Worm (Caenorhabditis elegans) whole organism, midembryonic: Measurements from ENCODE around the gene Y38E10A.22.

Experiments used
- T22C8.4 ChIP-seq: fragments of 200-800 bp; sonication (Bioruptor generic); IDR thresholded peaks from 2 replicates; pipeline ENCODE4 v1.3.6; 2022; ENCODE audit warnings: missing genetic modification characterization, missing compliant biosample characterization
- cog-1 ChIP-seq: sonication (generic microtip); optimal IDR thresholded peaks from 2 replicates; lab custom pipeline; 2016; ENCODE audit warnings: missing genetic modification characterization, missing compliant biosample characterization
- flt-1 ChIP-seq: fragments of 200-800 bp; sonication (Bioruptor generic); IDR thresholded peaks from 2 replicates; pipeline ENCODE4 v1.3.6; 2022; ENCODE audit warnings: missing genetic modification characterization, missing compliant biosample characterization
- klf-2 ChIP-seq: fragments of 200-800 bp; sonication (Bioruptor generic); conservative IDR thresholded peaks from 2 replicates; pipeline ENCODE4 v1.3.6; 2022; ENCODE audit warnings: missing genetic modification reagents, missing genetic modification characterization, missing compliant biosample characterization
- med-1 ChIP-seq: sonication (generic microtip); optimal IDR thresholded peaks from 2 replicates; lab custom pipeline; 2017; ENCODE audit warnings: missing genetic modification characterization, mild to moderate bottlenecking, missing compliant biosample characterization, antibody characterized with exemption, missing genetic modification reagents; ENCODE audit not compliant: insufficient read depth
- ref-1 ChIP-seq: fragments of 200-800 bp; sonication (Bioruptor generic); conservative IDR thresholded peaks from 2 replicates; pipeline ENCODE4 v1.3.6; 2022; ENCODE audit warnings: missing genetic modification reagents, missing genetic modification characterization, missing compliant biosample characterization
- tab-1 ChIP-seq: fragments of 200-800 bp; sonication (Bioruptor generic); IDR thresholded peaks from 2 replicates; pipeline ENCODE4 v1.3.6; 2022; ENCODE audit warnings: missing genetic modification characterization, missing compliant biosample characterization
- ztf-23 ChIP-seq: fragments of 200-800 bp; sonication (Bioruptor generic); IDR thresholded peaks from 2 replicates; pipeline ENCODE4 v1.3.6; 2022; ENCODE audit warnings: missing genetic modification reagents, missing genetic modification characterization, missing compliant biosample characterization
- ztf-29 ChIP-seq: fragments of 200-800 bp; sonication (Bioruptor generic); IDR thresholded peaks from 2 replicates; pipeline ENCODE4 v1.3.6; 2022; ENCODE audit warnings: missing genetic modification reagents, missing genetic modification characterization, missing compliant biosample characterization

Gene Y38E10A.22

DNA sequence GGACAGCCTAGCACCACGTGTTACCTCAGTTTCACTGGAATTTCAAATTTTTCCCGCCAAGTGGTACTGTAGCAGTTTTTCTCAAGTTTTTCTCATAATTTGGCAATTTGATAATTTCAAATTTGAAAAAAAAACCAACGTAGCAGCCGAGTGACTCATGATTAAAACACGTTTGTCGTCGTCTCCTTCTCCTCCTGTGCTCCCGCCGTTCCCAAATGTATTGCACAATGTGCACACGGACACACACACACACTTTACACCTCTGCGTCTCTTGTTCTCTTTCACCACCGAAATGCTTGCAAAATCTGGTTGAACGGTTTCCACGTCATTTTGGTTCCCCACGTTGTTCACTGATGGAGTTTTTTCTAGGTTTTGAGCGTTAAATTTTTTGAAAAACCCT, 13.7 kb upstream of the Y38E10A.22 start:
- no peak for TF ChIP-seq klf-2
- TF ChIP-seq flt-1: no peak

DNA sequence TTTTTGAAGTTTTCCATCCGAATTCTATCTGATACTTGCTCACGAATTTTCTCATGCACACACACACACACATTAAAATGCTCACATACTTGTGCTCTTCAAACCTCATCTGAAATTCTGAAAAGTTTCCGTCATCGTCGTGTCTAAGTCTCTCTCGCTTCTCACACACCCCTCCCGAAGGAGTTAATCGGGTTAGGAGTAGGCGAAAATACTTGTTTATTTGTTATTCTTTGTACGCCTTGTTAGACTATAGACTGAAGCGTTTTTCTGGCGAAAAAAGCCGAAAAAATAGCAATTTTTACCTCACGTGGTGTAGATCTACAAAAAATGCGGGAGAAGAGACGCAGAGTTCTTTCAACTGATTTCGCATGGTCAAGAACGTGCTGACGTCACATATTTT, 13.3 kb upstream of the Y38E10A.22 start:
- no peak for TF ChIP-seq ref-1 (GFP tag; lab: Robert Waterston, UW)
- no peak for TF ChIP-seq klf-2
- no peak for TF ChIP-seq cog-1 (tag; lab: Kevin White, UChicago)
- no peak for TF ChIP-seq tab-1 (GFP tag; lab: Robert Waterston, UW)
- no peak for TF ChIP-seq flt-1
- TF ChIP-seq T22C8.4 (GFP tag; lab: Robert Waterston, UW): no peak
- no peak for TF ChIP-seq med-1 (GFP tag; lab: Kevin White, UChicago)

DNA sequence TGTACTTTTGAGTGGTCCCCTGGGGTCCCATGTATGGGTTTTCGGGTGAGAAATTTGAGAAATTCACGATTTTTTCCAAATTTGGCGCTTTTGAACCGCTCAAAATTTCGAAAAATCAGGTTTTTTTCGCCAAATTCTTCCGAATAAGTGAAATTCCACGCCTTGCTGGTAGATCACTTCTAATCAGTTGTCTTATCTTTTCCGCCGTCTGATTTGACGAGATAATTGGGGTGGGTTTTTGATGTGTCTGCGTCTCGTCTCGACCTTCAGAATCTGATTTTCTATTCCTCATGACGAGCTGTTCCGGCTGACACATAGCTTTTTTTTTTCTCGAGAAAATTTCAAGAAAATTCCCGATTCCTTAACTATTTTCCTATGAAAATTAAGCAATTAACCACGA, 11.7 kb upstream of the Y38E10A.22 start:
- TF ChIP-seq klf-2 (no peak), T22C8.4 (GFP tag; lab: Robert Waterston, UW) (no peak), ref-1 (GFP tag; lab: Robert Waterston, UW) (no peak), cog-1 (tag; lab: Kevin White, UChicago) (no peak), ztf-29 (no peak), ztf-23 (GFP tag; lab: Robert Waterston, UW) (no peak), tab-1 (GFP tag; lab: Robert Waterston, UW) (no peak), med-1 (GFP tag; lab: Kevin White, UChicago) (no peak), flt-1 (no peak)

DNA sequence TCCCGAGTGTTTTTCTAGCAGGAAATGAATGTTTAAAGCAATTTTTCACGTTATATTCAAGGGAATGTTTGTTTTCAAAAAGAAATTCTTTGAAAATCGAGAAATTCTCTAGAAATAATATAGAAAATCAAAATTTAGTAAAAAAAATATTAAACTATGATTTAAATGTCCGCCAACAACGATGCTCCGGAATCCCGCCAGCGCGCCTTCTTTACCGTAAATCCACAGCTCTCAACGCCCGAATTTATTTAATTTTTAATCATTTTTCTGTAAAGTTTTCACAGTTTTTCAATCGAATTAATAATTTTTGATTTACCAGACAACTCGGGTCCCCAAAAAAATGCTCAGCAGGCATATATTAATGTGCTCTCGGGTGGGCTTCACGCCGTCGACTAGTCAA, 2.0 kb upstream of the Y38E10A.22 start, which contains the start of the genes Y38E10A.33 and cox-10:
TSS of gene Y38E10A.33 (minus strand) at position 12 of the 400 bp plus-strand sequence.
TSS of gene cox-10 (plus strand) at position 320 of the 400 bp plus-strand sequence.
- TF ChIP-seq ztf-29 (no peak), ztf-23 (GFP tag; lab: Robert Waterston, UW) (no peak), flt-1 (0 out of 2 replicates have a peak, but pooled peaks have one; percentile 57), tab-1 (GFP tag; lab: Robert Waterston, UW) (no peak)

DNA sequence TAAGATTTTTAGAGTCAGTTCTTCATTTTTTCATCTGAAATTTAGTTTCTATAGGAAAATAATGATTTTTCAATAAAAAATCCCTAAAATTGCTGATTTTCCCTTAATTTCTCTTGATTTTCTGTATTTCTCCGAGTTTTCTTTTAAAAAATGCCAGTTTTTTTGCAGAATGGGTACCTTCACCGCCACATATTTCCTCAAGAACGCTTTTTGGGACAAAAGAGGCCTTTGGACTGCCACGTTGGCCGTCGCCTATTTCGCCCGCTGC, 1.2 kb upstream of the Y38E10A.22 start, which contains the start of gene Y38E10A.24:
TSS of gene Y38E10A.24 (plus strand) at position 169 of the 268 bp plus-strand sequence.
- TF ChIP-seq ref-1 (GFP tag; lab: Robert Waterston, UW): no peak
- no peak for TF ChIP-seq klf-2
- TF ChIP-seq flt-1: no peak
- TF ChIP-seq tab-1 (GFP tag; lab: Robert Waterston, UW): no peak
- TF ChIP-seq ztf-23 (GFP tag; lab: Robert Waterston, UW): no peak

DNA sequence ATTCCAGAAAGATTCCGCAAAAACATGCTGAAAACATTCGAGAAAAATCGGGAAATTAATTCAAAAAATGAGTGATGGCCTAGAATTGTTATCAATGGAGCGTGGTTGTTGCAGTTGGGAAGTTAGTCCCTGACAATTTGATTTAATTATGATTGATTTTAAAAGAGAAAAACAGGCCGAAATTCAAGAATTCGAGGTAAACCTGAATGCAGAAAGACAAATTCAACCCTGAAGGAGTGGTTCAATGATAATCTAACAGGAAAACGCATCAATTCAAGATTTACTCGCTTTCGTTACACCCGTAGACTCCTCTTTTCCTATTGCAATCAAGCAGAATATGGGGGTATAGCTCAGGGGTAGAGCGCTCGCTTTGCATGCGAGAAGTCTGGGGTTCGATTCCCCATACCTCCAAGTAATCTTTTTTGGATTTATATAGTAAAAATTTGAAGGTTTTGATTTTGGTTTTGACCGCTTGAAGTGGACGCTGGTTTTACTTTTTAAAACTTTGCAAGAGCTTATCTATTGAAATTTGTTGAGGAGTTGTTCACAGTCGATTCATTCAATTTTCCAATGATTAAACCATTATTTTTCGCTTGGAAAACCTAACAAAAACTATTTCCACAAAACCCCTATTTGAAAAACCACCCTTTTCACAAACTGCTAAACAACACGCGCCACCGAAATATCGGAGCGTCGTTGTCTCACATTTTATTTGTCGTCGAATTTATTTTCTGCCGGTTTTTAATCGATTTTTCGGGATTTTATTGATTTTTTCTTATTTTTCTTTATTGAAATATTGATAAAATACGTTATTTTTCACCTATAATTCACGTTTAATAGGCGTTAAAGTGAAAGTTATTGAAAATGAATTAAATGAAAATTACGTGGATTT, 611 bp upstream of the Y38E10A.22 start:
- TF ChIP-seq klf-2: 0 out of 2 replicates have a peak, but pooled peaks have one; percentile 55
- TF ChIP-seq ztf-23 (GFP tag; lab: Robert Waterston, UW): 0 out of 2 replicates have a peak, but pooled peaks have one; percentile 60
- no peak for TF ChIP-seq med-1 (GFP tag; lab: Kevin White, UChicago)
- TF ChIP-seq flt-1: peak; percentile 82
- peak; percentile 14 for TF ChIP-seq cog-1 (tag; lab: Kevin White, UChicago)
- TF ChIP-seq T22C8.4 (GFP tag; lab: Robert Waterston, UW): peak; percentile 56; the same call in 1 of the 2 replicates
- TF ChIP-seq ref-1 (GFP tag; lab: Robert Waterston, UW): no peak
- TF ChIP-seq tab-1 (GFP tag; lab: Robert Waterston, UW): peak; percentile 74

DNA sequence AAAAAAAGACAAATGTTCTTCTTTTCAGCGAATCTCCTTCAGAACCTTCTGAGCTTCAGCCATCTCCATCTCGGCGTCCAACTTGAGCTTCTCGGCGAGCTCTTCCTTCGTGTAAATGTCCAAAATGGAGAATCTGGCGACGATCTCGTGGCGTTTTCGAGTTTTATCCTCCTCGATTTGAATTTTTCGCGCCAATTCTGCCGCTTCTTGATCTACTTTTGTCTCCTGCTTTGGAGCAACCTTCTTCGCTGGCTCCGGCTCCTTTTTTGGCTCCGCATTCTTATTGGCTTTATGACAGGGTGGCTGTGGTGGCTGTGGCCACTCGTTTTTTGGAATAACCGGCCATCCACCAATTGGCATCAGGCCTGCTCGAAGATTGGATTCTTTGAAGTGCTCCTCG, 4.3 kb downstream of the Y38E10A.22 start:
- TF ChIP-seq tab-1 (GFP tag; lab: Robert Waterston, UW) (no peak), cog-1 (tag; lab: Kevin White, UChicago) (no peak), klf-2 (no peak), ref-1 (GFP tag; lab: Robert Waterston, UW) (no peak), ztf-29 (no peak), flt-1 (no peak), med-1 (GFP tag; lab: Kevin White, UChicago) (no peak), ztf-23 (GFP tag; lab: Robert Waterston, UW) (no peak), T22C8.4 (GFP tag; lab: Robert Waterston, UW) (no peak)

DNA sequence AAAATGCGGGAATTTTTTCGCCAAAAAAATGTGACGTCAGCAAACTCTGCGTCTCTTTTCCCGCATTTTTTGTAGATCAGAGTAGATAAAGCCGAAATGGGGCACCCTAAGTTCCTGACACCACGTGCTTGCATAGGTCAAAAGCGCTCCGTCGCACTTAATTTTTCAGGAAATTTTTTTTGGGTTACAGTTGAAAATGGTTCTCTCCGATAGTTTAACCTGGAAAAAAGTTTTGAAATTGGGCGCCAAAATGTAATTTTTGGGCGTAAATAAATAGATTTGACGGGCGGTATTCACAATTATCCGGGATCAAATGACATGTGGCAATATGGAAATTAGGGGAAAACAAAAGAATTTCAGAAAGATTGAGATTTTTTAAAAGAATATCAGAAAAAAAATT, 5.1 kb downstream of the Y38E10A.22 start:
- TF ChIP-seq T22C8.4 (GFP tag; lab: Robert Waterston, UW) (no peak), ztf-29 (no peak), ztf-23 (GFP tag; lab: Robert Waterston, UW) (no peak), tab-1 (GFP tag; lab: Robert Waterston, UW) (no peak), med-1 (GFP tag; lab: Kevin White, UChicago) (no peak), ref-1 (GFP tag; lab: Robert Waterston, UW) (no peak)

DNA sequence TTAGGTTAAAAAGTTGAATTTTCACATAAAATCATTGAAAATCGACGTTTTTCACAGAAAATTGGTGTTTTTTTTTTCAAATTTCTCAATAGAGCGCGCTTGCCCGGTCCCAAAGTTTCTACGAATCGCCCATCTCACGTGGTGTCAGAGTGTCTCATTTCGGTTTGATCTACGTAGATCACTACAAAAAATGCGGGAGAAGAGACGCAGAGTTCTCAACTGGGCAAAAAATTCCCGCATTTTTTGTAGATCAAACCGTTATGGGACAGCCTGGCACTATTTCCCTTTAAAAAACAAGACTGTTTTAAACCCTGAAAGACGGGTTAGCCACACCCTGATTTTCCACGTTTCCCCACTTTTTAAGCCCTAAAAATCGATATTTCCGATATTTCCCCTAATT, 5.7 kb downstream of the Y38E10A.22 start:
- TF ChIP-seq tab-1 (GFP tag; lab: Robert Waterston, UW) (no peak), ref-1 (GFP tag; lab: Robert Waterston, UW) (no peak), med-1 (GFP tag; lab: Kevin White, UChicago) (no peak), ztf-23 (GFP tag; lab: Robert Waterston, UW) (no peak), flt-1 (no peak), cog-1 (tag; lab: Kevin White, UChicago) (no peak), klf-2 (no peak), T22C8.4 (GFP tag; lab: Robert Waterston, UW) (no peak), ztf-29 (no peak)
